Fruit fly (Drosophila melanogaster): ENCODE data around the gene CG4596.

Gene CG4596

DNA sequence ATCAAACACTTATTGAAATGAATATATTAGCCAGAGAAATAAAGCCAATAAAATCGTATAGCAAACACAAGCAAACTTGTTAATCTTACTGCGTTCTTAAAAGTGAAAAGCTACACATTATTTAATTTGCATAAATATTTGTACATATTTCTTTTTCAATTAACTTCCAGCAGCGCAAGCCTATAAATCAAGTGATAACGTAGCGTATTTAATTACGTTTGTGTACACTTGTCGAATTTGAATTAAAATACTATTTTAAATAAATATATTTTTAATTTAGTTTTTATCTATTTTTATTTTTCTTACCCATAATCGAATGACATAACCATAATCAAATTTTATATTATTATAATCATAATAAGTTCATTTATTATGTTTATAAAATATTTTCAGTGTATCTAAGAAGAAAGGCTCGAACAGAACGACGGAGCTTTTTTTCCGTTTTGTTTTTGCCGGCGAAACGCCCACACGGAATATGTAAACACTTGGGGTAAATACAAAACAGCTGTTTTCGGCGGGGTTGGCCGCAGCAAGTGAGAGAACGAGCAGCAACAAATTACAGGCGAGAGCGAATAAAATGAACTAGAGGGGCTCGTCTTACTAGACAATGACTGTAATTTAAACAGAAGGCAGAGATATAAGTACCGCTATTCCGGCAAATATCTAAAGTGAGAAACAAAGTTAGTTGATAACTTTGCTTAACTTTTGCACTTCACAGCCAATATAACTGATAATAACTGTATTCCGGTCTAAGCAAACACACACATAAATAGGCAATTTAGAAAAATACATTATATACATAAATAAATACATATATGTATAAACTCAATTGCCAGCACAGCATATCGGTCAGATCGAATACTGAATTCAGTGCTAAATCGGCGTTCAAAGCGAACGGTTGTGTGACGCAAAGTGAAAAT is 2.9 kb downstream of the CG4596 start, which contains the start of gene Sodh2 (continued):
- peak; percentile 11 for TF ChIP-seq CG11762 (GFP tag; optimal IDR thresholded peaks at IDR 0.05; ENCODE audit: insufficient read depth)
- TF ChIP-seq Hr38 (GFP tag; optimal IDR thresholded peaks at IDR 0.05) = no peak
- peak; percentile 56 for TF ChIP-seq CG6276 (GFP tag; optimal IDR thresholded peaks at IDR 0.05)
- peak; percentile 77 for TF ChIP-seq esn (GFP tag; optimal IDR thresholded peaks at IDR 0.05)
- peak; percentile 5 for TF ChIP-seq Hr39 (GFP tag; optimal IDR thresholded peaks at IDR 0.05)
- TF ChIP-seq Ets21C (GFP tag; optimal IDR thresholded peaks at IDR 0.05) = peak; percentile 1
- TF ChIP-seq CG16779 (tag; optimal IDR thresholded peaks at IDR 0.05) = peak; percentile 45
- peak; percentile 75 for TF ChIP-seq svp (GFP tag)
- no peak for TF ChIP-seq fd59A (GFP tag; optimal IDR thresholded peaks at IDR 0.05)
- peak; percentile 66 for TF ChIP-seq CG6163 (GFP tag; IDR thresholded peaks at IDR 0.05)
- TF ChIP-seq dsx (GFP tag; optimal IDR thresholded peaks at IDR 0.05; ENCODE audit: poor library complexity, severe bottlenecking) = peak; percentile 70
- peak; percentile 42 for TF ChIP-seq CG9139 (GFP tag; optimal IDR thresholded peaks at IDR 0.05)
- peak; percentile 26 for TF ChIP-seq acj6 (GFP tag; optimal IDR thresholded peaks at IDR 0.05)
- peak; percentile 53 for TF ChIP-seq CG6792 (GFP tag; optimal IDR thresholded peaks at IDR 0.05)
- peak; percentile 97 for TF ChIP-seq fkh (GFP tag; optimal IDR thresholded peaks at IDR 0.05)
- TF ChIP-seq CG7368 (GFP tag; optimal IDR thresholded peaks at IDR 0.05) = peak; percentile 45
- no peak for TF ChIP-seq Sox15 (GFP tag; optimal IDR thresholded peaks at IDR 0.05)
- peak; percentile 85 for TF ChIP-seq Eip78C (GFP tag)
- peak; percentile 68 for TF ChIP-seq achi (GFP tag; optimal IDR thresholded peaks at IDR 0.05)
- peak; percentile 52 for TF ChIP-seq CG3919 (GFP tag; optimal IDR thresholded peaks at IDR 0.05)
- peak; percentile 65 for TF ChIP-seq OdsH (GFP tag; optimal IDR thresholded peaks at IDR 0.05)
- peak; percentile 78 for TF ChIP-seq CG6854 (GFP tag; optimal IDR thresholded peaks at IDR 0.05)
- peak; percentile 58 for TF ChIP-seq CG3032 (tag; optimal IDR thresholded peaks at IDR 0.05)
- TF ChIP-seq pdm3 (GFP tag; optimal IDR thresholded peaks at IDR 0.05) = peak; percentile 53
- TF ChIP-seq net (GFP tag; optimal IDR thresholded peaks at IDR 0.05) = peak; percentile 56
- TF ChIP-seq Gug (GFP tag; IDR thresholded peaks at IDR 0.05) = peak; percentile 53; the same call in 1 of the 2 replicates
- peak; percentile 65 for TF ChIP-seq CG11294 (GFP tag; IDR thresholded peaks at IDR 0.05)
- TF ChIP-seq Sox14 (GFP tag; optimal IDR thresholded peaks at IDR 0.05) = peak; percentile 50
- peak; percentile 28 to 66 for TF ChIP-seq ss (GFP tag; optimal IDR thresholded peaks at IDR 0.05)
- peak; percentile 78 for TF ChIP-seq vri (GFP tag; optimal IDR thresholded peaks at IDR 0.05)
- TF ChIP-seq CG32006 (GFP tag; optimal IDR thresholded peaks at IDR 0.05) = peak; percentile 63
- peak; percentile 67 for TF ChIP-seq CG34406 (GFP tag; optimal IDR thresholded peaks at IDR 0.05)
- TF ChIP-seq CG11902 (GFP tag; optimal IDR thresholded peaks at IDR 0.05) = no peak

- peak; percentile 17 for TF ChIP-seq fkh (GFP tag; optimal IDR thresholded peaks at IDR 0.05)
- TF ChIP-seq svp (GFP tag) = peak; percentile 43
- no peak for TF ChIP-seq CG7368 (GFP tag; optimal IDR thresholded peaks at IDR 0.05)
- TF ChIP-seq CG10669 (GFP tag; optimal IDR thresholded peaks at IDR 0.05) = no peak
Observed at dm6 chr3R:10877808-10878207, 5.0 kb downstream of the CG4596 start.

dm6 chr3R:10878628-10879027 is 5.8 kb downstream of the CG4596 start:
- TF ChIP-seq Hr39 (GFP tag; optimal IDR thresholded peaks at IDR 0.05) (no peak), CG31627 (GFP tag; optimal IDR thresholded peaks at IDR 0.05) (no peak), svp (GFP tag) (peak; percentile 52), Sox14 (GFP tag; optimal IDR thresholded peaks at IDR 0.05) (no peak)

DNA sequence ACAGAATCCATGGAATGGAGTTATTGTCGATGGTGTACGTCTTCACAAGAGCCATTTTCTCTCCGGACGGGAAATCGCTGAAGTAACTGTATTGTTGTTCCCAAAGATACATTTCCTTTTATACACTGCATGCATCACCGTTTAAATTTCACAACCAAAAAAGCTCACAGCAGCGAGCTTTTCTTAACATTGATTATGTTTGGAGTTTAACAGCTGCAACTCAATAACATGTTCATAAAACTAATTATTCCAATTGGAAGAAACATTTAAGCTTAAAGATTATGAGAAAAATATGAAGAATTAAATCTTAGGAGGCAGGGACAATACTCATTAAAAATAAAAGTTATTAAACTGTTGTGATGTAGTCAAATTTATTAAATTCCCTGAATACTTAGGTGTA is 6.4 kb downstream of the CG4596 start, which contains the start of gene CG14695:
Gene CG14695 (minus strand): TSS at position 101 of the 400 bp plus-strand sequence.
- TF ChIP-seq spab (GFP tag; optimal IDR thresholded peaks at IDR 0.05) (no peak), CG11762 (GFP tag; optimal IDR thresholded peaks at IDR 0.05; ENCODE audit: insufficient read depth) (no peak), salr (GFP tag; optimal IDR thresholded peaks at IDR 0.05) (no peak), CG3919 (GFP tag; optimal IDR thresholded peaks at IDR 0.05) (no peak), fd59A (GFP tag; optimal IDR thresholded peaks at IDR 0.05) (no peak), pdm3 (GFP tag; optimal IDR thresholded peaks at IDR 0.05) (no peak), CG3032 (tag; optimal IDR thresholded peaks at IDR 0.05) (no peak), CG11902 (GFP tag; optimal IDR thresholded peaks at IDR 0.05) (no peak)
